Worm (Caenorhabditis elegans): ENCODE data around the gene gskl-1.

DNA sequence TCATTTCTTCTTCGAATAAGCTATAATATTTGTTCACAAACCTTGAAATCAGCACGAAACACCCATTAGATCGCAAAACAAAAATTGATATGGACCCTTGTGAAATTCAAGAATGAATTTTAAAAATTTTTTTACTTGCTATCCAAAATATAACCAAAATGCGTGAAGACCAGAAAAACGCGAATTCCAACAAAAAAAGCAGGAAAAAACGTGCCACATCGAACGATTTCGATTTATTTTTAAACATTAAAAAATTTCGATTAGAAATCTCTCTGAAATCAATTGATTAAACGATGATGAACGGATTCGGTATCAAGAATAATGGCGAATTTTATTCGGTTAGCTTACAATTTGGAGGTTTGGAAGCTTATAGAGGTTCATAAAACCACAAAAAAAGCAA lies at the start of gene gskl-1, which contains the start of gene tceb-3:
- TF ChIP-seq sea-2 (GFP tag; optimal IDR thresholded peaks at IDR 0.05) (no peak), elt-2 (tag; optimal IDR thresholded peaks at IDR 0.05) (no peak), fkh-10 (GFP tag; optimal IDR thresholded peaks at IDR 0.05) (no peak), nhr-23 (tag; optimal IDR thresholded peaks at IDR 0.05) (no peak), mdl-1 (tag; optimal IDR thresholded peaks at IDR 0.05) (no peak), ceh-28 (tag; optimal IDR thresholded peaks at IDR 0.05) (no peak), elt-3 (tag; optimal IDR thresholded peaks at IDR 0.05) (no peak)

All from whole organism, L3 larva.